Worm (Caenorhabditis elegans) whole organism, L4 larva: Measurements from ENCODE around the gene ins-13.

Experiments
- F10B5.3 ChIP-seq: sonication (generic microtip); optimal IDR thresholded peaks from 2 replicates; lab custom pipeline; 2016; ENCODE audit warnings: mild to moderate bottlenecking, missing genetic modification characterization, missing compliant biosample characterization
- F26F4.8 ChIP-seq: fragments of 200-800 bp; sonication (Bioruptor generic); conservative IDR thresholded peaks from 2 replicates; pipeline ENCODE4 v1.3.6; 2022; ENCODE audit warnings: missing genetic modification characterization, missing compliant biosample characterization
- F37D6.2 ChIP-seq: sonication (generic microtip); optimal IDR thresholded peaks from 2 replicates; lab custom pipeline; 2016; ENCODE audit warnings: mild to moderate bottlenecking, missing genetic modification characterization, missing compliant biosample characterization
- F44E2.7 ChIP-seq: fragments of 200-800 bp; sonication (Bioruptor generic); IDR thresholded peaks from 2 replicates; pipeline ENCODE4 v2.1.2; 2022; ENCODE audit warnings: missing genetic modification characterization, missing compliant biosample characterization
- F49E8.2 ChIP-seq: sonication (generic microtip); optimal IDR thresholded peaks from 2 replicates; lab custom pipeline; 2016; ENCODE audit warnings: missing compliant biosample characterization, mild to moderate bottlenecking, missing genetic modification characterization, borderline replicate concordance
- T26A8.4 ChIP-seq: fragments of 200-800 bp; sonication (Bioruptor generic); IDR thresholded peaks from 2 replicates; pipeline ENCODE4 v1.3.6; 2022; ENCODE audit warnings: missing genetic modification characterization, missing compliant biosample characterization
- Y48G9A.11 ChIP-seq: fragments of 200-800 bp; sonication (Bioruptor generic); IDR thresholded peaks from 2 replicates; pipeline ENCODE4 v1.3.6; 2022; ENCODE audit warnings: missing genetic modification reagents, missing genetic modification characterization, missing compliant biosample characterization
- Y5F2A.4 ChIP-seq: fragments of 200-800 bp; sonication (Bioruptor generic); optimal IDR thresholded peaks from 2 replicates; lab custom pipeline; 2018; ENCODE audit warnings: mild to moderate bottlenecking, missing genetic modification characterization, missing compliant biosample characterization
- Y75B8A.6 ChIP-seq: fragments of 200-800 bp; sonication (Bioruptor generic); IDR thresholded peaks from 2 replicates; pipeline ENCODE4 v1.3.6; 2022; ENCODE audit warnings: missing genetic modification reagents, missing genetic modification characterization, missing compliant biosample characterization
- ZK337.2 ChIP-seq: fragments of 200-800 bp; sonication (Bioruptor generic); IDR thresholded peaks from 2 replicates; pipeline ENCODE4 v1.3.6; 2022; ENCODE audit warnings: missing genetic modification reagents, missing genetic modification characterization, missing compliant biosample characterization
- ZK546.5 ChIP-seq, 2 experiments: sonication (generic microtip); optimal IDR thresholded peaks; 2 replicates each; lab custom pipeline; 2017; ENCODE audit warnings: missing biosample characterization in 2 of 2, missing genetic modification characterization in 2 of 2
- aha-1 ChIP-seq: fragments of 150-350 bp; peaks from one replicate; lab custom pipeline; 2014; ENCODE audit warnings: missing biosample characterization, missing genetic modification characterization
- aly-2 ChIP-seq: sonication (generic microtip); optimal IDR thresholded peaks from 2 replicates; lab custom pipeline; 2018; ENCODE audit warnings: missing biosample characterization, missing genetic modification characterization
- attf-4 ChIP-seq: sonication (generic microtip); optimal IDR thresholded peaks from 3 replicates; lab custom pipeline; 2017; ENCODE audit warnings: missing biosample characterization, missing genetic modification characterization
- ceh-20 ChIP-seq: fragments of 200-800 bp; sonication (Bioruptor generic); IDR thresholded peaks from 2 replicates; pipeline ENCODE4 v1.3.6; 2022; ENCODE audit warnings: missing genetic modification reagents, missing genetic modification characterization, missing compliant biosample characterization
- ceh-62 ChIP-seq: sonication (generic microtip); optimal IDR thresholded peaks from 2 replicates; lab custom pipeline; 2017; ENCODE audit warnings: missing biosample characterization, missing genetic modification characterization
- ceh-82 ChIP-seq: sonication (generic microtip); optimal IDR thresholded peaks from 2 replicates; lab custom pipeline; 2017; ENCODE audit warnings: missing biosample characterization, missing genetic modification characterization
- ces-1 ChIP-seq: fragments of 150-350 bp; sonication (generic microtip); optimal IDR thresholded peaks from 4 replicates; lab custom pipeline; 2014; ENCODE audit warnings: missing biosample characterization, missing genetic modification reagents, missing genetic modification characterization
- cey-2 ChIP-seq: sonication (generic microtip); optimal IDR thresholded peaks from 3 replicates; lab custom pipeline; 2017; ENCODE audit warnings: missing genetic modification characterization, mild to moderate bottlenecking, missing compliant biosample characterization, antibody characterized with exemption, borderline replicate concordance; ENCODE audit not compliant: insufficient read depth
- ctbp-1 ChIP-seq: fragments of 200-800 bp; sonication (Bioruptor generic); IDR thresholded peaks from 2 replicates; pipeline ENCODE4 v1.3.6; 2022; ENCODE audit warnings: missing genetic modification reagents, missing genetic modification characterization, missing compliant biosample characterization
- dmd-8 ChIP-seq: fragments of 200-800 bp; sonication (Bioruptor generic); IDR thresholded peaks from 2 replicates; pipeline ENCODE4 v1.3.6; 2022; ENCODE audit warnings: missing genetic modification characterization, missing compliant biosample characterization
- egl-27 ChIP-seq: sonication (generic microtip); optimal IDR thresholded peaks from 3 replicates; lab custom pipeline; 2017; ENCODE audit warnings: missing biosample characterization, missing genetic modification reagents, missing genetic modification characterization
- egl-43 ChIP-seq: fragments of 200-800 bp; sonication (Bioruptor generic); IDR thresholded peaks from 2 replicates; pipeline ENCODE4 v1.3.6; 2022; ENCODE audit warnings: missing genetic modification reagents, missing genetic modification characterization, missing compliant biosample characterization
- fkh-10 ChIP-seq: fragments of 150-350 bp; optimal IDR thresholded peaks from 2 replicates; lab custom pipeline; 2014; ENCODE audit warnings: missing biosample characterization, missing genetic modification reagents, missing genetic modification characterization
- gei-8 ChIP-seq: fragments of 200-800 bp; sonication (Bioruptor generic); optimal IDR thresholded peaks from 2 replicates; lab custom pipeline; 2018; ENCODE audit warnings: mild to moderate bottlenecking, missing genetic modification characterization, missing compliant biosample characterization
- hlh-11 ChIP-seq: fragments of 200-800 bp; sonication (Bioruptor generic); optimal IDR thresholded peaks from 2 replicates; lab custom pipeline; 2018; ENCODE audit warnings: mild to moderate bottlenecking, missing genetic modification characterization, missing compliant biosample characterization
- hlh-30 ChIP-seq: sonication (generic microtip); optimal IDR thresholded peaks from 2 replicates; lab custom pipeline; 2017; ENCODE audit warnings: antibody characterized with exemption, mild to moderate bottlenecking, missing genetic modification characterization, missing compliant biosample characterization; ENCODE audit not compliant: insufficient read depth
- lim-7 ChIP-seq: fragments of 200-800 bp; sonication (Bioruptor generic); IDR thresholded peaks from 2 replicates; pipeline ENCODE4 v1.3.6; 2022; ENCODE audit warnings: missing genetic modification characterization, missing compliant biosample characterization
- lin-1 ChIP-seq: fragments of 200-800 bp; sonication (Bioruptor generic); IDR thresholded peaks from 2 replicates; pipeline ENCODE4 v1.3.6; 2022; ENCODE audit warnings: missing genetic modification reagents, missing genetic modification characterization, missing compliant biosample characterization
- lir-3 ChIP-seq: sonication (generic microtip); optimal IDR thresholded peaks from 2 replicates; lab custom pipeline; 2016; ENCODE audit warnings: mild to moderate bottlenecking, missing genetic modification characterization, missing compliant biosample characterization
- lsy-2 ChIP-seq, 2 experiments: fragments of 150-350 bp in 1 of 2; sonication (generic microtip) in 1 of 2; optimal IDR thresholded peaks; 2 replicates each; lab custom pipeline; 2014 to 2017; ENCODE audit warnings: missing biosample characterization in 2 of 2, missing genetic modification characterization in 2 of 2
- madf-5 ChIP-seq, 2 experiments: fragments of 200-800 bp; sonication (Bioruptor generic); IDR thresholded peaks; 2 replicates each; pipeline ENCODE4 v1.3.6; 2022; ENCODE audit warnings: missing compliant biosample characterization in 2 of 2, missing genetic modification characterization in 2 of 2
- mdl-1 ChIP-seq, 2 experiments: fragments of 150-350 bp in 1 of 2; sonication (generic microtip) in 1 of 2; optimal IDR thresholded peaks; 2 replicates each; lab custom pipeline; 2014 to 2017; ENCODE audit warnings: missing biosample characterization in 2 of 2, missing genetic modification characterization in 2 of 2
- mes-2 ChIP-seq: sonication (generic microtip); optimal IDR thresholded peaks from 2 replicates; lab custom pipeline; 2016; ENCODE audit warnings: missing genotype, mild to moderate bottlenecking, missing genetic modification characterization, missing compliant biosample characterization; ENCODE audit not compliant: poor library complexity, severe bottlenecking
- mxl-2 ChIP-seq: fragments of 200-800 bp; sonication (Bioruptor generic); conservative IDR thresholded peaks from 2 replicates; pipeline ENCODE4 v1.3.6; 2022; ENCODE audit warnings: missing genetic modification reagents, missing genetic modification characterization, missing compliant biosample characterization
- nhr-102 ChIP-seq: sonication (generic microtip); optimal IDR thresholded peaks from 2 replicates; lab custom pipeline; 2016; ENCODE audit warnings: mild to moderate bottlenecking, missing genetic modification characterization, moderate library complexity, missing compliant biosample characterization
- nhr-237 ChIP-seq: sonication (generic microtip); optimal IDR thresholded peaks from 2 replicates; lab custom pipeline; 2017; ENCODE audit warnings: missing biosample characterization, missing genetic modification characterization
- nhr-76 ChIP-seq: fragments of 150-350 bp; optimal IDR thresholded peaks from 2 replicates; lab custom pipeline; 2014; ENCODE audit warnings: missing biosample characterization, missing genetic modification characterization
- pha-4 ChIP-seq, 2 experiments: fragments of 150-350 bp in 1 of 2; fragments of 200-800 bp in 1 of 2; sonication (Bioruptor generic) in 1 of 2; IDR thresholded peaks in 1 of 2; optimal IDR thresholded peaks in 1 of 2; 2 replicates each; pipeline versions ENCODE4 v1.3.6 to Lab custom; 2014 to 2022; ENCODE audit warnings: missing genetic modification characterization in 2 of 2, missing genetic modification reagents in 2 of 2, missing biosample characterization in 1 of 2, missing compliant biosample characterization in 1 of 2
- saeg-2 ChIP-seq: fragments of 200-800 bp; sonication (Bioruptor generic); IDR thresholded peaks from 2 replicates; pipeline ENCODE4 v1.3.6; 2022; ENCODE audit warnings: missing genetic modification reagents, missing genetic modification characterization, missing compliant biosample characterization
- sdz-12 ChIP-seq: fragments of 200-800 bp; sonication (Bioruptor generic); optimal IDR thresholded peaks from 2 replicates; lab custom pipeline; 2018; ENCODE audit warnings: mild to moderate bottlenecking, missing genetic modification characterization, missing compliant biosample characterization
- snpc-1.2 ChIP-seq: fragments of 200-800 bp; sonication (Bioruptor generic); IDR thresholded peaks from 2 replicates; pipeline ENCODE4 v1.3.6; 2022; ENCODE audit warnings: missing genetic modification reagents, missing genetic modification characterization, missing compliant biosample characterization
- tag-97 ChIP-seq: fragments of 200-800 bp; sonication (Bioruptor generic); IDR thresholded peaks from 2 replicates; pipeline ENCODE4 v1.3.6; 2022; ENCODE audit warnings: missing genetic modification characterization, missing compliant biosample characterization
- tra-1 ChIP-seq: fragments of 200-800 bp; sonication (Bioruptor generic); IDR thresholded peaks from 2 replicates; pipeline ENCODE4 v1.3.6; 2022; ENCODE audit warnings: missing genetic modification reagents, missing genetic modification characterization, missing compliant biosample characterization
- unc-39 ChIP-seq: sonication (generic microtip); optimal IDR thresholded peaks from 2 replicates; lab custom pipeline; 2017; ENCODE audit warnings: missing biosample characterization, missing genetic modification characterization
- zag-1 ChIP-seq: fragments of 150-350 bp; optimal IDR thresholded peaks from 2 replicates; lab custom pipeline; 2014; ENCODE audit warnings: missing biosample characterization, missing genetic modification characterization
- zfp-2 ChIP-seq: sonication (generic microtip); optimal IDR thresholded peaks from 2 replicates; lab custom pipeline; 2016; ENCODE audit warnings: mild to moderate bottlenecking, missing genetic modification characterization, missing compliant biosample characterization
- zip-11 ChIP-seq: fragments of 200-800 bp; sonication (Bioruptor generic); IDR thresholded peaks from 2 replicates; pipeline ENCODE4 v1.3.6; 2022; ENCODE audit warnings: missing genetic modification characterization, missing compliant biosample characterization
- ztf-7 ChIP-seq: fragments of 150-350 bp; optimal IDR thresholded peaks from 2 replicates; lab custom pipeline; 2014; ENCODE audit warnings: missing biosample characterization, missing genetic modification characterization

The ins-13 gene

DNA sequence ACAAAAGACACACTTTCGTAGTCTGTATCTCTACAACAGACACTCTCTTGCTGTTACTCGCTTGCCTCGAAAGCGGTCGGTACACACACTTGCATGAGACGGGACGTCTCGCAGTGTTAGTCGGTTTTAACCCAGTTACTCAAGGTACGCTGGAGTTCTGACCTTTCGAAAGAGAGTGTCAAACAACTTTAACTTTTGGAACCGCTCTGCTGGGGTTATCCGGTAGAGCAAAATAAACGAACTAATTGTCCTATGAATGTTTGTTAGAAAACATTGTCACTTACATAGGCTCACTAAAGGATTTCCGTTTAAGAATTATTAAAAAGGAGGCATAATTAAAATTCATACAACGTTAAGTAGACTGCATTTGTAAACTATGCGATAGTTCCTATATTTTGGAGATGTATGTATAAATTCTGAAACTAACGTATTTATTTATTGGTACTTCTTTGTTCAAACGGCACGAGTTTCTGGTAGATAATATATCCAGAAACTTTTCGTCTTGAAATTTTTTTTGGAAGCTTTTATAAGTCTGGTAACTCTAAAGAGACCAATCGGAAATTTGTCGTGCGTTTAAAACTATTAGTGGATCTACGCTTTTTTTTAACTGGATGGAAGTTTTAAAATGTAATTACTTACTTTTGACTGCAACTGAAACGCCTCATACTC lies 1.1 kb downstream of the ins-13 start (continued):
- peak; percentile 87 for TF ChIP-seq aly-2 (tag; lab: Kevin White, UChicago)
- peak; percentile 94 for TF ChIP-seq hlh-30
- TF ChIP-seq F44E2.7 = 0 out of 2 replicates have a peak, but pooled peaks have one; percentile 69
- peak; percentile 65 for TF ChIP-seq nhr-237 (tag; lab: Kevin White, UChicago)
- TF ChIP-seq ztf-7 = peak; percentile 92
- TF ChIP-seq zfp-2 (tag; lab: Kevin White, UChicago) = peak; percentile 79
- peak; percentile 98 for TF ChIP-seq fkh-10
- peak; percentile 97 for TF ChIP-seq ceh-20 (GFP tag; lab: Robert Waterston, UW)
- peak; percentile 97 for TF ChIP-seq nhr-102 (tag; lab: Kevin White, UChicago)
- TF ChIP-seq lir-3 = peak; percentile 87
- no peak for TF ChIP-seq F26F4.8 (GFP tag; lab: Robert Waterston, UW)
- peak; percentile 92 for TF ChIP-seq cey-2 (tag; lab: Kevin White, UChicago)
- TF ChIP-seq lin-1 (GFP tag; lab: Robert Waterston, UW) = peak; percentile 95
- TF ChIP-seq mes-2 (tag; lab: Kevin White, UChicago) = peak; percentile 97
- peak; percentile 99 for TF ChIP-seq egl-43 (GFP tag; lab: Robert Waterston, UW)
- TF ChIP-seq F49E8.2 (tag; lab: Kevin White, UChicago) = peak; percentile 82
- TF ChIP-seq egl-27 (tag; lab: Kevin White, UChicago) = no peak
- peak; percentile 79 for TF ChIP-seq snpc-1.2
- TF ChIP-seq lim-7 (GFP tag; lab: Robert Waterston, UW) = peak; percentile 78
- peak; percentile 96 for TF ChIP-seq F37D6.2 (tag; lab: Kevin White, UChicago)
- TF ChIP-seq nhr-76 (tag; lab: Kevin White, UChicago) = peak; percentile 46
- TF ChIP-seq unc-39 (tag; lab: Kevin White, UChicago) = no peak
- TF ChIP-seq gei-8 (GFP tag; lab: Kevin White, UChicago) = peak; percentile 95
- peak; percentile 97 for TF ChIP-seq hlh-11
- peak; percentile 96 for TF ChIP-seq tra-1
- TF ChIP-seq aha-1 (tag; lab: Kevin White, UChicago) = peak; percentile 100
- peak; percentile 44 to 74 for TF ChIP-seq ZK546.5 (tag; optimal IDR thresholded peaks at IDR 0.05; lab: Kevin White, UChicago)
- TF ChIP-seq lsy-2 (tag; optimal IDR thresholded peaks at IDR 0.05; lab: Kevin White, UChicago) = peak; percentile 94 to 96
- TF ChIP-seq Y48G9A.11 (GFP tag; lab: Robert Waterston, UW) = peak; percentile 75
- peak; percentile 95 for TF ChIP-seq saeg-2 (GFP tag; lab: Robert Waterston, UW)
- TF ChIP-seq zag-1 = peak; percentile 95
- TF ChIP-seq ceh-82 = no peak
- TF ChIP-seq zip-11 (GFP tag; lab: Robert Waterston, UW) = 0 out of 2 replicates have a peak, but pooled peaks have one; percentile 7
- peak; percentile 76; the same call in 1 of the 2 replicates for TF ChIP-seq Y75B8A.6 (GFP tag; lab: Robert Waterston, UW)
- peak; percentile 85; the same call in 1 of the 2 replicates for TF ChIP-seq mxl-2
- peak in 1 of 2 experiments; percentile 33; a peak in 1 of 4 replicates for TF ChIP-seq madf-5 (GFP tag; IDR thresholded peaks at IDR 0.05; lab: Robert Waterston, UW)
- peak; percentile 88 for TF ChIP-seq ZK337.2
- peak; percentile 86 for TF ChIP-seq Y5F2A.4 (GFP tag; lab: Kevin White, UChicago)
- peak; percentile 63 for TF ChIP-seq attf-4 (tag; lab: Kevin White, UChicago)
- TF ChIP-seq F10B5.3 (tag; lab: Kevin White, UChicago) = peak; percentile 93
- TF ChIP-seq T26A8.4 (GFP tag; lab: Robert Waterston, UW) = peak; percentile 99
- TF ChIP-seq ces-1 (GFP tag; lab: Kevin White, UChicago) = peak; percentile 93
- TF ChIP-seq sdz-12 = peak; percentile 94
- peak; percentile 61; the same call in 1 of the 2 replicates for TF ChIP-seq dmd-8
- TF ChIP-seq pha-4 (GFP tag; IDR thresholded peaks at IDR 0.05; lab: Robert Waterston, UW) = peak; percentile 96
- peak; percentile 88 for TF ChIP-seq pha-4 (tag; optimal IDR thresholded peaks at IDR 0.05; lab: Kevin White, UChicago)
- peak; percentile 99 for TF ChIP-seq ctbp-1 (GFP tag; lab: Robert Waterston, UW)
- no peak for TF ChIP-seq ceh-62 (tag; lab: Kevin White, UChicago)
- TF ChIP-seq tag-97 (GFP tag; lab: Robert Waterston, UW) = peak; percentile 30; the same call in 1 of the 2 replicates
- TF ChIP-seq mdl-1 (tag; optimal IDR thresholded peaks at IDR 0.05; lab: Kevin White, UChicago) = peak; percentile 84 to 93
